Worm (Caenorhabditis elegans) whole organism, young adult: Measurements from ENCODE around the gene str-61.

Experiments used
- B0035.1 ChIP-seq: sonication (generic microtip); optimal IDR thresholded peaks from 2 replicates; lab custom pipeline; 2016; ENCODE audit warnings: missing genetic modification characterization, mild to moderate bottlenecking, missing compliant biosample characterization, missing genotype, missing genetic modification reagents
- B0261.1 ChIP-seq: sonication (generic microtip); optimal IDR thresholded peaks from 2 replicates; lab custom pipeline; 2016; ENCODE audit warnings: mild to moderate bottlenecking, missing genetic modification characterization, moderate library complexity, missing compliant biosample characterization
- C06A6.2 ChIP-seq: fragments of 200-800 bp; sonication (Bioruptor generic); conservative IDR thresholded peaks from 2 replicates; pipeline ENCODE4 v1.3.6; 2022; ENCODE audit warnings: missing genetic modification characterization, missing compliant biosample characterization
- D2030.7 ChIP-seq: fragments of 200-800 bp; sonication (Bioruptor generic); IDR thresholded peaks from 2 replicates; pipeline ENCODE4 v1.3.6; 2022; ENCODE audit warnings: missing genetic modification reagents, missing genetic modification characterization, missing compliant biosample characterization
- aptf-3 ChIP-seq: fragments of 200-800 bp; sonication (Bioruptor generic); IDR thresholded peaks from 2 replicates; pipeline ENCODE4 v1.3.6; 2022; ENCODE audit warnings: missing genetic modification characterization, missing compliant biosample characterization
- attf-5 ChIP-seq: fragments of 200-800 bp; sonication (Bioruptor generic); optimal IDR thresholded peaks from 2 replicates; lab custom pipeline; 2018; ENCODE audit warnings: mild to moderate bottlenecking, missing genetic modification characterization, missing compliant biosample characterization
- attf-6 ChIP-seq: fragments of 200-800 bp; sonication (Bioruptor generic); IDR thresholded peaks from 2 replicates; pipeline ENCODE4 v1.3.6; 2022; ENCODE audit warnings: missing genetic modification reagents, missing genetic modification characterization, missing compliant biosample characterization
- bed-1 ChIP-seq: fragments of 200-800 bp; sonication (Bioruptor generic); IDR thresholded peaks from 2 replicates; pipeline ENCODE4 v1.3.6; 2022; ENCODE audit warnings: missing genetic modification reagents, missing genetic modification characterization, missing compliant biosample characterization
- cebp-2 ChIP-seq: fragments of 200-800 bp; sonication (Bioruptor generic); IDR thresholded peaks from 2 replicates; pipeline ENCODE4 v1.3.6; 2022; ENCODE audit warnings: missing genetic modification characterization, missing compliant biosample characterization
- ceh-27 ChIP-seq: fragments of 200-800 bp; sonication (Bioruptor generic); optimal IDR thresholded peaks from 2 replicates; lab custom pipeline; 2018; ENCODE audit warnings: mild to moderate bottlenecking, missing genetic modification characterization, moderate library complexity, missing compliant biosample characterization
- ceh-79 ChIP-seq: sonication (generic microtip); optimal IDR thresholded peaks from 2 replicates; lab custom pipeline; 2017; ENCODE audit warnings: mild to moderate bottlenecking, missing genetic modification characterization, missing compliant biosample characterization
- die-1 ChIP-seq: sonication (generic microtip); optimal IDR thresholded peaks from 2 replicates; lab custom pipeline; 2016; ENCODE audit warnings: missing genotype, mild to moderate bottlenecking, missing genetic modification characterization, missing compliant biosample characterization
- dox-1 ChIP-seq: fragments of 200-800 bp; sonication (Bioruptor generic); IDR thresholded peaks from 2 replicates; pipeline ENCODE4 v1.3.6; 2022; ENCODE audit warnings: missing genetic modification reagents, missing genetic modification characterization, missing compliant biosample characterization
- him-1 ChIP-seq: sonication (generic microtip); optimal IDR thresholded peaks from 2 replicates; lab custom pipeline; 2016; ENCODE audit warnings: missing genotype, missing genetic modification reagents, missing genetic modification characterization, missing compliant biosample characterization
- hmg-1.2 ChIP-seq: fragments of 200-800 bp; sonication (Bioruptor generic); IDR thresholded peaks from 2 replicates; pipeline ENCODE4 v1.3.6; 2022; ENCODE audit warnings: missing genetic modification reagents, missing genetic modification characterization, missing compliant biosample characterization
- lag-1 ChIP-seq: fragments of 200-800 bp; sonication (Bioruptor generic); IDR thresholded peaks from 2 replicates; pipeline ENCODE4 v1.3.6; 2022; ENCODE audit warnings: missing genetic modification reagents, missing genetic modification characterization, missing compliant biosample characterization
- let-526 ChIP-seq: fragments of 200-800 bp; sonication (Bioruptor generic); IDR thresholded peaks from 2 replicates; pipeline ENCODE4 v1.3.6; 2022; ENCODE audit warnings: missing genetic modification reagents, missing genetic modification characterization, missing compliant biosample characterization
- lin-26 ChIP-seq: fragments of 200-800 bp; sonication (Bioruptor generic); IDR thresholded peaks from 2 replicates; pipeline ENCODE4 v1.3.6; 2022; ENCODE audit warnings: missing genetic modification reagents, missing genetic modification characterization, missing compliant biosample characterization
- lin-35 ChIP-seq, 3 experiments: fragments of 150-350 bp in 2 of 3; sonication (generic microtip) in 1 of 3; optimal IDR thresholded peaks; 2 replicates each; lab custom pipeline; 2014 to 2018; ENCODE audit warnings: missing biosample characterization in 3 of 3, missing genetic modification characterization in 3 of 3, missing genetic modification reagents in 3 of 3
- lin-40 ChIP-seq: sonication (generic microtip); optimal IDR thresholded peaks from 2 replicates; lab custom pipeline; 2016; ENCODE audit warnings: missing genetic modification characterization, mild to moderate bottlenecking, missing compliant biosample characterization, missing genotype, missing genetic modification reagents
- mcd-1 ChIP-seq: fragments of 200-800 bp; sonication (Bioruptor generic); IDR thresholded peaks from 2 replicates; pipeline ENCODE4 v1.3.6; 2022; ENCODE audit warnings: missing genetic modification reagents, missing genetic modification characterization, missing compliant biosample characterization
- nhr-80 ChIP-seq: sonication (generic microtip); optimal IDR thresholded peaks from 2 replicates; lab custom pipeline; 2016; ENCODE audit warnings: missing genetic modification characterization, missing compliant biosample characterization
- nhr-90 ChIP-seq: sonication (generic microtip); optimal IDR thresholded peaks from 2 replicates; lab custom pipeline; 2016; ENCODE audit warnings: missing genotype, mild to moderate bottlenecking, missing genetic modification characterization, missing compliant biosample characterization
- rpc-1 ChIP-seq, 2 experiments: fragments of 150-350 bp in 1 of 2; sonication (generic microtip) in 1 of 2; optimal IDR thresholded peaks; 2 replicates each; lab custom pipeline; 2014 to 2018; ENCODE audit warnings: missing biosample characterization in 1 of 2, missing genetic modification characterization in 1 of 2, missing genetic modification reagents in 1 of 2, missing genotype in 1 of 2
- snpc-4 ChIP-seq, 5 experiments: fragments of 150-350 bp in 1 of 5; sonication (generic microtip) in 4 of 5; optimal IDR thresholded peaks; 2 replicates each; lab custom pipeline; 2014 to 2018; ENCODE audit warnings: missing genetic modification characterization in 5 of 5, missing biosample characterization in 3 of 5, antibody characterized with exemption in 2 of 5, mild to moderate bottlenecking in 2 of 5, missing compliant biosample characterization in 2 of 5, missing genotype in 2 of 5, moderate library complexity in 2 of 5, missing genetic modification reagents in 1 of 5
- tbp1 ChIP-seq: fragments of 200-800 bp; sonication (Bioruptor generic); optimal IDR thresholded peaks from 2 replicates; lab custom pipeline; 2018; ENCODE audit warnings: mild to moderate bottlenecking, missing genetic modification characterization, missing compliant biosample characterization
- tbx-9 ChIP-seq: sonication (generic microtip); optimal IDR thresholded peaks from 2 replicates; lab custom pipeline; 2016; ENCODE audit warnings: borderline replicate concordance, missing genetic modification characterization, inconsistent platforms, missing compliant biosample characterization
- zfh-2 ChIP-seq: fragments of 200-800 bp; sonication (Bioruptor generic); conservative IDR thresholded peaks from 2 replicates; pipeline ENCODE4 v1.3.6; 2022; ENCODE audit warnings: missing genetic modification reagents, missing genetic modification characterization, missing compliant biosample characterization

The str-61 gene

DNA sequence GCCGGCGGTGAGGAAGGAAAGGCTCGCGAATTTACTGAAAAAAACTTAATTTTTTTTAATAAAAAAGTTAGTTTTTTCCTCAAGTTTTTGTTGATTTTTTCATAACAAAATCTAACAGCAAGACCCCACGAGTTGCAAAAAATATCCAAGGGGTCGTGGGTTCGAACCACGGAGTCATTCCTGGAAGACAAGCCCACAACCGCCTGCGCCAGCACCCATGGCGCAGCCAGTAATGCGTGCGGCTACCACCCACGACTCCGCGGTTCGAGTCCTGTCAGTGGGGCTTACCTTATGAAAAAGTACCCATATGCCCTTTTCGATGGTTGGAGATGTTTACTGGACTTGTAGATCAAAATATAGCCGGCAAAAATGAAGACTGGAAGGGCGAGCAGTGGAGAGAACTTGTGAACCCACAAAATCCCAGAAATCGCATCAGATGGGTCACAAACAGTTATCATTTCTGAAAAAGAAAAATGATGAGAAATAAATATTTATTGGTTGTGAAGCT, 48.3 kb downstream of the str-61 start, which contains the start of gene Y70C5A.2 (continued):
- no peak for TF ChIP-seq bed-1 (GFP tag; lab: Robert Waterston, UW)
- no peak for TF ChIP-seq mcd-1 (GFP tag; lab: Robert Waterston, UW)
- no peak for TF ChIP-seq nhr-90 (tag; lab: Kevin White, UChicago)
- TF ChIP-seq aptf-3 (GFP tag; lab: Robert Waterston, UW): no peak
- TF ChIP-seq ceh-79: no peak
- no peak for TF ChIP-seq lin-40 (tag; lab: Kevin White, UChicago)
- no peak for TF ChIP-seq lag-1

- TF ChIP-seq attf-6 (GFP tag; lab: Robert Waterston, UW) (peak; percentile 79), ceh-27 (GFP tag; lab: Kevin White, UChicago) (peak; percentile 18), D2030.7 (GFP tag; lab: Robert Waterston, UW) (0 out of 2 replicates have a peak, but pooled peaks have one; percentile 30), B0261.1 (tag; lab: Kevin White, UChicago) (peak; percentile 82), snpc-4 (GFP tag; optimal IDR thresholded peaks at IDR 0.05; lab: Kevin White, UChicago) (no peak), snpc-4 (tag; optimal IDR thresholded peaks at IDR 0.05; lab: Kevin White, UChicago) (peak in 2 of 4 experiments; percentile 1 to 58), him-1 (tag; lab: Kevin White, UChicago) (peak; percentile 83), hmg-1.2 (GFP tag; lab: Robert Waterston, UW) (peak; percentile 28; the same call in 1 of the 2 replicates), lag-1 (0 out of 2 replicates have a peak, but pooled peaks have one; percentile 43), attf-5 (GFP tag; lab: Kevin White, UChicago) (peak; percentile 29), zfh-2 (no peak), tbp1 (peak; percentile 93), cebp-2 (GFP tag; lab: Robert Waterston, UW) (0 out of 2 replicates have a peak, but pooled peaks have one; percentile 28), dox-1 (GFP tag; lab: Robert Waterston, UW) (peak; percentile 60; the same call in 1 of the 2 replicates), let-526 (no peak), lin-35 (GFP tag; optimal IDR thresholded peaks at IDR 0.05; lab: Kevin White, UChicago) (no peak), lin-26 (peak; percentile 69; the same call in 1 of the 2 replicates), die-1 (tag; lab: Kevin White, UChicago) (peak; percentile 33), rpc-1 (optimal IDR thresholded peaks at IDR 0.05; lab: Kevin White, UChicago) (peak; percentile 61), rpc-1 (tag; optimal IDR thresholded peaks at IDR 0.05; lab: Kevin White, UChicago) (peak; percentile 76), C06A6.2 (GFP tag; lab: Robert Waterston, UW) (no peak), B0035.1 (tag; lab: Kevin White, UChicago) (no peak)
Observed at ce11 chrV:16621894-16622293, 49.2 kb downstream of the str-61 start.

- no peak for TF ChIP-seq tbx-9 (tag; lab: Kevin White, UChicago)
- TF ChIP-seq nhr-80: peak; percentile 22
- TF ChIP-seq, all 124 proteins: peak for 1
Observed at ce11 chrV:16620874-16621273, 50.2 kb downstream of the str-61 start, which contains the start of gene Y70C5A.3. Gene Y70C5A.3, minus strand, starts transcription at chrV:16620923.
